Fruit fly (Drosophila melanogaster) whole organism, prepupa: ENCODE measurements around the gene Rpn3.
A peak's percentile ranks its signal among the peaks of the same experiment; 100 is the strongest.

Source experiments
- Blimp-1 ChIP-seq: fragments of 200-800 bp; sonication (Bioruptor generic); optimal IDR thresholded peaks from 3 replicates; lab custom pipeline; 2017; ENCODE audit warnings: missing biosample characterization, missing genetic modification characterization, mild to moderate bottlenecking, moderate library complexity, missing genetic modification reagents
- CG10631 ChIP-seq: fragments of 200-800 bp; sonication (Bioruptor generic); optimal IDR thresholded peaks from 2 replicates; lab custom pipeline; 2016; ENCODE audit warnings: missing biosample characterization, missing genetic modification characterization
- CG10669 ChIP-seq: fragments of 200-800 bp; sonication (Bioruptor generic); optimal IDR thresholded peaks from 3 replicates; lab custom pipeline; 2018; ENCODE audit warnings: missing biosample characterization, mild to moderate bottlenecking, missing genetic modification characterization, moderate library complexity
- CG11294 ChIP-seq: fragments of 200-800 bp; sonication (Bioruptor generic); IDR thresholded peaks from 2 replicates; pipeline ENCODE4 v1.3.6; 2022; ENCODE audit warnings: missing biosample characterization, missing genetic modification characterization
- CG1621 ChIP-seq: fragments of 200-800 bp; sonication (Bioruptor generic); optimal IDR thresholded peaks from 3 replicates; lab custom pipeline; 2018; ENCODE audit warnings: missing biosample characterization, mild to moderate bottlenecking, missing genetic modification characterization
- CG16779 ChIP-seq: fragments of 200-800 bp; sonication (Bioruptor generic); optimal IDR thresholded peaks from 3 replicates; lab custom pipeline; 2017; ENCODE audit warnings: missing biosample characterization, mild to moderate bottlenecking, missing genetic modification characterization
- CG32006 ChIP-seq: fragments of 200-800 bp; sonication (Bioruptor generic); optimal IDR thresholded peaks from 3 replicates; lab custom pipeline; 2017; ENCODE audit warnings: missing biosample characterization, mild to moderate bottlenecking, missing genetic modification characterization
- CG3919 ChIP-seq: fragments of 200-800 bp; sonication (Bioruptor generic); optimal IDR thresholded peaks from 3 replicates; lab custom pipeline; 2016; ENCODE audit warnings: missing biosample characterization, missing genetic modification characterization
- CG4318 ChIP-seq: fragments of 200-800 bp; sonication (Bioruptor generic); optimal IDR thresholded peaks from 3 replicates; lab custom pipeline; 2017; ENCODE audit warnings: missing biosample characterization, mild to moderate bottlenecking, missing genetic modification characterization
- CG6163 ChIP-seq: fragments of 200-800 bp; sonication (Bioruptor generic); IDR thresholded peaks from 3 replicates; pipeline ENCODE4 v1.3.6; 2022; ENCODE audit warnings: missing biosample characterization, missing genetic modification characterization
- CG6276 ChIP-seq: fragments of 200-800 bp; sonication (Bioruptor generic); optimal IDR thresholded peaks from 2 replicates; lab custom pipeline; 2017; ENCODE audit warnings: missing biosample characterization, mild to moderate bottlenecking, missing genetic modification characterization
- CG6792 ChIP-seq: fragments of 200-800 bp; sonication (Bioruptor generic); optimal IDR thresholded peaks from 3 replicates; lab custom pipeline; 2016; ENCODE audit warnings: missing biosample characterization, missing genetic modification characterization
- CG6808 ChIP-seq: fragments of 200-800 bp; sonication (Bioruptor generic); optimal IDR thresholded peaks from 3 replicates; lab custom pipeline; 2017; ENCODE audit warnings: missing biosample characterization, missing genetic modification characterization, mild to moderate bottlenecking, moderate library complexity, missing genetic modification reagents
- CG6854 ChIP-seq: fragments of 200-800 bp; sonication (Bioruptor generic); optimal IDR thresholded peaks from 2 replicates; lab custom pipeline; 2017; ENCODE audit warnings: missing biosample characterization, mild to moderate bottlenecking, missing genetic modification characterization
- CG8319 ChIP-seq: fragments of 200-800 bp; sonication (Bioruptor generic); optimal IDR thresholded peaks from 3 replicates; lab custom pipeline; 2016; ENCODE audit warnings: missing biosample characterization, missing genetic modification characterization
- CG8632 ChIP-seq: fragments of 200-800 bp; sonication (Bioruptor generic); optimal IDR thresholded peaks from 3 replicates; lab custom pipeline; 2016; ENCODE audit warnings: missing biosample characterization, missing genetic modification characterization
- CG9139 ChIP-seq: fragments of 200-800 bp; sonication (Bioruptor generic); optimal IDR thresholded peaks from 3 replicates; lab custom pipeline; 2017; ENCODE audit warnings: missing biosample characterization, mild to moderate bottlenecking, missing genetic modification characterization
- Eip78C ChIP-seq: fragments of 200-800 bp; sonication (Bioruptor generic); peaks from one replicate; lab custom pipeline; 2016; ENCODE audit warnings: missing biosample characterization, missing genetic modification characterization
- Eip93F ChIP-seq: fragments of 200-800 bp; sonication (Bioruptor generic); optimal IDR thresholded peaks from 2 replicates; lab custom pipeline; 2016; ENCODE audit warnings: missing biosample characterization, mild to moderate bottlenecking, missing genetic modification characterization
- Ets21C ChIP-seq: fragments of 200-800 bp; sonication (Bioruptor generic); optimal IDR thresholded peaks from 3 replicates; lab custom pipeline; 2016; ENCODE audit warnings: missing biosample characterization, missing genetic modification characterization
- Ets96B ChIP-seq: fragments of 200-800 bp; optimal IDR thresholded peaks from 2 replicates; lab custom pipeline; 2019; ENCODE audit warnings: missing biosample characterization, mild to moderate bottlenecking, missing genetic modification characterization, moderate library complexity
- Gug ChIP-seq: fragments of 200-800 bp; sonication (Bioruptor generic); IDR thresholded peaks from 2 replicates; pipeline ENCODE4 v1.3.6; 2022; ENCODE audit warnings: missing biosample characterization, missing genetic modification characterization
- Hr39 ChIP-seq: fragments of 200-800 bp; sonication (Bioruptor generic); optimal IDR thresholded peaks from 2 replicates; lab custom pipeline; 2016; ENCODE audit warnings: missing biosample characterization, missing genetic modification characterization
- Hr4 ChIP-seq: fragments of 200-800 bp; sonication (Bioruptor generic); optimal IDR thresholded peaks from 3 replicates; lab custom pipeline; 2016; ENCODE audit warnings: missing biosample characterization, missing genetic modification characterization
- Met ChIP-seq: fragments of 200-800 bp; sonication (Bioruptor generic); optimal IDR thresholded peaks from 3 replicates; lab custom pipeline; 2016; ENCODE audit warnings: missing biosample characterization, missing genetic modification characterization
- OdsH ChIP-seq: fragments of 200-800 bp; sonication (Bioruptor generic); optimal IDR thresholded peaks from 3 replicates; lab custom pipeline; 2016; ENCODE audit warnings: missing biosample characterization, missing genetic modification characterization
- Smox ChIP-seq: fragments of 200-800 bp; sonication (Bioruptor generic); optimal IDR thresholded peaks from 3 replicates; lab custom pipeline; 2016; ENCODE audit warnings: missing biosample characterization, missing genetic modification characterization
- Sox102F ChIP-seq: fragments of 200-800 bp; sonication (Bioruptor generic); optimal IDR thresholded peaks from 2 replicates; lab custom pipeline; 2016; ENCODE audit warnings: missing biosample characterization, mild to moderate bottlenecking, missing genetic modification characterization
- Sox14 ChIP-seq: fragments of 200-800 bp; sonication (Bioruptor generic); optimal IDR thresholded peaks from 3 replicates; lab custom pipeline; 2016; ENCODE audit warnings: missing biosample characterization, missing genetic modification characterization
- Sox15 ChIP-seq: fragments of 200-800 bp; sonication (Bioruptor generic); optimal IDR thresholded peaks from 3 replicates; lab custom pipeline; 2016; ENCODE audit warnings: missing biosample characterization, missing genetic modification characterization
- achi ChIP-seq: fragments of 200-800 bp; sonication (Bioruptor generic); optimal IDR thresholded peaks from 3 replicates; lab custom pipeline; 2016; ENCODE audit warnings: missing biosample characterization, missing genetic modification characterization
- cyc ChIP-seq: fragments of 200-800 bp; sonication (Bioruptor generic); optimal IDR thresholded peaks from 3 replicates; lab custom pipeline; 2016; ENCODE audit warnings: missing biosample characterization, missing genetic modification characterization
- dsx ChIP-seq: fragments of 200-800 bp; optimal IDR thresholded peaks from 3 replicates; lab custom pipeline; 2019; ENCODE audit warnings: missing biosample characterization, mild to moderate bottlenecking, missing genetic modification characterization, moderate library complexity; ENCODE audit not compliant: poor library complexity, severe bottlenecking
- eg ChIP-seq: fragments of 200-800 bp; sonication (Bioruptor generic); IDR thresholded peaks from 3 replicates; pipeline ENCODE4 v1.3.6; 2022; ENCODE audit warnings: missing biosample characterization, missing genetic modification characterization
- fd59A ChIP-seq: fragments of 200-800 bp; sonication (Bioruptor generic); optimal IDR thresholded peaks from 2 replicates; lab custom pipeline; 2017; ENCODE audit warnings: missing biosample characterization, mild to moderate bottlenecking, missing genetic modification characterization, missing genetic modification reagents
- fkh ChIP-seq: fragments of 200-800 bp; sonication (Bioruptor generic); optimal IDR thresholded peaks from 3 replicates; lab custom pipeline; 2017; ENCODE audit warnings: missing biosample characterization, mild to moderate bottlenecking, missing genetic modification characterization, moderate library complexity
- lz ChIP-seq: fragments of 200-800 bp; sonication (Bioruptor generic); optimal IDR thresholded peaks from 3 replicates; lab custom pipeline; 2016; ENCODE audit warnings: missing biosample characterization, missing genetic modification characterization
- net ChIP-seq: fragments of 200-800 bp; sonication (Bioruptor generic); optimal IDR thresholded peaks from 3 replicates; lab custom pipeline; 2016; ENCODE audit warnings: missing biosample characterization, missing genetic modification characterization
- pdm3 ChIP-seq: fragments of 200-800 bp; sonication (Bioruptor generic); optimal IDR thresholded peaks from 3 replicates; lab custom pipeline; 2016; ENCODE audit warnings: missing biosample characterization, missing genetic modification characterization
- salr ChIP-seq, 2 experiments: fragments of 200-800 bp; sonication (Bioruptor generic); optimal IDR thresholded peaks; 3 replicates each; lab custom pipeline; 2016 to 2018; ENCODE audit warnings: missing biosample characterization in 2 of 2, missing genetic modification characterization in 2 of 2, mild to moderate bottlenecking in 1 of 2
- spab ChIP-seq: fragments of 200-800 bp; sonication (Bioruptor generic); optimal IDR thresholded peaks from 2 replicates; lab custom pipeline; 2017; ENCODE audit warnings: missing biosample characterization, mild to moderate bottlenecking, missing genetic modification characterization, missing genetic modification reagents
- ss ChIP-seq, 2 experiments: fragments of 200-800 bp; sonication (Bioruptor generic); optimal IDR thresholded peaks; 2 replicates in 1 of 2; 3 replicates in 1 of 2; lab custom pipeline; 2017 to 2018; ENCODE audit warnings: mild to moderate bottlenecking in 2 of 2, missing biosample characterization in 2 of 2, missing genetic modification characterization in 2 of 2, moderate library complexity in 1 of 2
- topi ChIP-seq: fragments of 200-800 bp; sonication (Bioruptor generic); optimal IDR thresholded peaks from 3 replicates; lab custom pipeline; 2016; ENCODE audit warnings: missing biosample characterization, missing genetic modification characterization
- vri ChIP-seq: fragments of 200-800 bp; sonication (Bioruptor generic); optimal IDR thresholded peaks from 3 replicates; lab custom pipeline; 2016; ENCODE audit warnings: missing biosample characterization, mild to moderate bottlenecking, missing genetic modification characterization

The Rpn3 gene

DNA sequence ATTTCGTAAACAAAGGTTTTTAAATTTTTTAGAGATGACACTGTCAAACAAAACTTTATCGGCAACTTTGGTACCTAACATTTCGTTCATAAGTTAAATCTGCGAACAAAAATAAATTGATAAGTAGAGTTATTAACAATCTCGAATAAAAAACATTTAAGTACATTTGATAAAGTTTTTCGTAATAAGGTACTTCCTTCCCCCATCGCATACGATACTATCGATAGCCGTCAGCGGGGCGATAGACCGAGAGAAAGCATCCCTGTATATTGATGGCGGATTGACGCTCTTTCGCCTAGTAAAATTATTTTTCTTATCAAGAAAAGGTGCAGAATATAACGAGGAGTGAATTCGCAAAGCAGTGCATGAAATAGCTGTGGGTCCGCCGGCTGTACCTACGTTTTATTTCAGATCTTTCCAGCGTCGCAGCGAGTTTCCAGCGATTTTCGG lies 6.5 kb upstream of the Rpn3 start, which contains the start of the genes Ttc19 and Acn (continued):
- TF ChIP-seq salr (GFP tag; optimal IDR thresholded peaks at IDR 0.05; lab: Kevin White, UChicago) (peak in 1 of 2 experiments; percentile 27), Smox (GFP tag; lab: Kevin White, UChicago) (peak; percentile 86), Met (peak; percentile 84), CG8319 (GFP tag; lab: Kevin White, UChicago) (peak; percentile 53), pdm3 (GFP tag; lab: Kevin White, UChicago) (peak; percentile 85), CG4318 (GFP tag; lab: Kevin White, UChicago) (no peak), CG16779 (tag; lab: Kevin White, UChicago) (no peak), Ets21C (GFP tag; lab: Kevin White, UChicago) (peak; percentile 80), eg (GFP tag; lab: Robert Waterston, UW) (peak; percentile 78), fd59A (GFP tag; lab: Kevin White, UChicago) (peak; percentile 27), CG10669 (GFP tag; lab: Kevin White, UChicago) (peak; percentile 72), OdsH (GFP tag; lab: Kevin White, UChicago) (peak; percentile 88), vri (GFP tag; lab: Kevin White, UChicago) (peak; percentile 88), CG6163 (GFP tag; lab: Robert Waterston, UW) (peak; percentile 74), CG6854 (no peak), fkh (GFP tag; lab: Kevin White, UChicago) (no peak), CG6276 (no peak), CG32006 (GFP tag; lab: Kevin White, UChicago) (peak; percentile 74), Gug (GFP tag; lab: Robert Waterston, UW) (peak; percentile 66), Eip78C (GFP tag; lab: Kevin White, UChicago) (peak; percentile 94), Hr4 (GFP tag; lab: Kevin White, UChicago) (peak; percentile 87), CG3919 (GFP tag; lab: Kevin White, UChicago) (peak; percentile 79), Eip93F (no peak), CG1621 (peak; percentile 52), CG10631 (GFP tag; lab: Kevin White, UChicago) (peak; percentile 87), topi (GFP tag; lab: Kevin White, UChicago) (peak; percentile 81), Sox15 (GFP tag; lab: Kevin White, UChicago) (peak; percentile 60), Blimp-1 (GFP tag; lab: Kevin White, UChicago) (no peak), CG6792 (GFP tag; lab: Kevin White, UChicago) (peak; percentile 73), lz (GFP tag; lab: Kevin White, UChicago) (peak; percentile 86), CG9139 (no peak), CG11294 (GFP tag; lab: Robert Waterston, UW) (no peak), achi (peak; percentile 84), cyc (GFP tag; lab: Kevin White, UChicago) (peak; percentile 82), Sox102F (no peak), CG8632 (GFP tag; lab: Kevin White, UChicago) (peak; percentile 59), net (GFP tag; lab: Kevin White, UChicago) (peak; percentile 78), ss (GFP tag; optimal IDR thresholded peaks at IDR 0.05; lab: Kevin White, UChicago) (no peak), Sox14 (GFP tag; lab: Kevin White, UChicago) (peak; percentile 91), Hr39 (GFP tag; lab: Kevin White, UChicago) (peak; percentile 89), dsx (GFP tag; lab: Kevin White, UChicago) (peak; percentile 65), CG6808 (GFP tag; lab: Kevin White, UChicago) (no peak), spab (GFP tag; lab: Kevin White, UChicago) (no peak), Ets96B (peak; percentile 62)
